Worm (Caenorhabditis elegans) whole organism, L4/young adult: Measurements from ENCODE around the gene K01A12.3.

Experiments used
- dao-5 ChIP-seq: sonication (generic microtip); optimal IDR thresholded peaks from 2 replicates; lab custom pipeline; 2016; ENCODE audit warnings: missing genotype, missing genetic modification characterization, moderate library complexity, missing compliant biosample characterization
- him-1 ChIP-seq: sonication (generic microtip); optimal IDR thresholded peaks from 2 replicates; lab custom pipeline; 2016; ENCODE audit warnings: missing genotype, missing genetic modification reagents, missing genetic modification characterization, missing compliant biosample characterization

- no peak for TF ChIP-seq dao-5 (tag; lab: Kevin White, UChicago)
- no peak for TF ChIP-seq him-1
Measured at ce11 chrX:8660319-8660718, 35.3 kb upstream of the K01A12.3 start, which contains the start of gene rig-1.
